Worm (Caenorhabditis elegans) whole organism, L4 larva: ENCODE measurements around the gene arx-6.
A peak's percentile ranks its signal among the peaks of the same experiment; 100 is the strongest.

Source experiments
- D1046.2 ChIP-seq: fragments of 200-800 bp; sonication (Bioruptor generic); IDR thresholded peaks from 2 replicates; pipeline ENCODE4 v1.3.6; 2022; ENCODE audit warnings: missing genetic modification characterization, missing compliant biosample characterization
- F10B5.3 ChIP-seq: sonication (generic microtip); optimal IDR thresholded peaks from 2 replicates; lab custom pipeline; 2016; ENCODE audit warnings: mild to moderate bottlenecking, missing genetic modification characterization, missing compliant biosample characterization
- F49E8.2 ChIP-seq: sonication (generic microtip); optimal IDR thresholded peaks from 2 replicates; lab custom pipeline; 2016; ENCODE audit warnings: missing compliant biosample characterization, mild to moderate bottlenecking, missing genetic modification characterization, borderline replicate concordance
- ZK337.2 ChIP-seq: fragments of 200-800 bp; sonication (Bioruptor generic); IDR thresholded peaks from 2 replicates; pipeline ENCODE4 v1.3.6; 2022; ENCODE audit warnings: missing genetic modification reagents, missing genetic modification characterization, missing compliant biosample characterization
- aha-1 ChIP-seq: fragments of 150-350 bp; peaks from one replicate; lab custom pipeline; 2014; ENCODE audit warnings: missing biosample characterization, missing genetic modification characterization
- attf-4 ChIP-seq: sonication (generic microtip); optimal IDR thresholded peaks from 3 replicates; lab custom pipeline; 2017; ENCODE audit warnings: missing biosample characterization, missing genetic modification characterization
- ceh-20 ChIP-seq: fragments of 200-800 bp; sonication (Bioruptor generic); IDR thresholded peaks from 2 replicates; pipeline ENCODE4 v1.3.6; 2022; ENCODE audit warnings: missing genetic modification reagents, missing genetic modification characterization, missing compliant biosample characterization
- ceh-62 ChIP-seq: sonication (generic microtip); optimal IDR thresholded peaks from 2 replicates; lab custom pipeline; 2017; ENCODE audit warnings: missing biosample characterization, missing genetic modification characterization
- ceh-82 ChIP-seq: sonication (generic microtip); optimal IDR thresholded peaks from 2 replicates; lab custom pipeline; 2017; ENCODE audit warnings: missing biosample characterization, missing genetic modification characterization
- ctbp-1 ChIP-seq: fragments of 200-800 bp; sonication (Bioruptor generic); IDR thresholded peaks from 2 replicates; pipeline ENCODE4 v1.3.6; 2022; ENCODE audit warnings: missing genetic modification reagents, missing genetic modification characterization, missing compliant biosample characterization
- daf-16 ChIP-seq, 3 experiments: sonication (generic microtip); optimal IDR thresholded peaks; 2 replicates each; lab custom pipeline; 2016 to 2017; ENCODE audit warnings: missing genetic modification characterization in 3 of 3, missing genetic modification reagents in 3 of 3, mild to moderate bottlenecking in 2 of 3, missing compliant biosample characterization in 2 of 3, missing biosample characterization in 1 of 3, moderate library complexity in 1 of 3
- daf-8 ChIP-seq: fragments of 200-800 bp; sonication (Bioruptor generic); IDR thresholded peaks from 2 replicates; pipeline ENCODE4 v1.3.6; 2022; ENCODE audit warnings: missing genetic modification characterization, missing compliant biosample characterization
- dmd-6 ChIP-seq: fragments of 200-800 bp; sonication (Bioruptor generic); IDR thresholded peaks from 2 replicates; pipeline ENCODE4 v1.3.6; 2022; ENCODE audit warnings: missing genetic modification reagents, missing genetic modification characterization, missing compliant biosample characterization
- dpl-1 ChIP-seq: fragments of 150-350 bp; optimal IDR thresholded peaks from 2 replicates; lab custom pipeline; 2014; ENCODE audit warnings: missing biosample characterization, missing genetic modification reagents, missing genetic modification characterization
- dve-1 ChIP-seq: sonication (generic microtip); optimal IDR thresholded peaks from 2 replicates; lab custom pipeline; 2017; ENCODE audit warnings: antibody characterized with exemption, mild to moderate bottlenecking, missing genetic modification characterization, missing compliant biosample characterization; ENCODE audit not compliant: insufficient read depth
- hlh-30 ChIP-seq: sonication (generic microtip); optimal IDR thresholded peaks from 2 replicates; lab custom pipeline; 2017; ENCODE audit warnings: antibody characterized with exemption, mild to moderate bottlenecking, missing genetic modification characterization, missing compliant biosample characterization; ENCODE audit not compliant: insufficient read depth
- lin-38 ChIP-seq: fragments of 200-800 bp; sonication (Bioruptor generic); IDR thresholded peaks from 2 replicates; pipeline ENCODE4 v1.3.6; 2022; ENCODE audit warnings: missing genetic modification reagents, missing genetic modification characterization, missing compliant biosample characterization
- lin-39 ChIP-seq: fragments of 150-350 bp; optimal IDR thresholded peaks from 2 replicates; lab custom pipeline; 2014; ENCODE audit warnings: missing biosample characterization, missing genetic modification reagents, missing genetic modification characterization
- lsy-2 ChIP-seq, 2 experiments: fragments of 150-350 bp in 1 of 2; sonication (generic microtip) in 1 of 2; optimal IDR thresholded peaks; 2 replicates each; lab custom pipeline; 2014 to 2017; ENCODE audit warnings: missing biosample characterization in 2 of 2, missing genetic modification characterization in 2 of 2
- madf-9 ChIP-seq: fragments of 200-800 bp; sonication (Bioruptor generic); conservative IDR thresholded peaks from 2 replicates; pipeline ENCODE4 v1.3.6; 2022; ENCODE audit warnings: missing genetic modification reagents, missing genetic modification characterization, missing compliant biosample characterization
- mes-2 ChIP-seq: sonication (generic microtip); optimal IDR thresholded peaks from 2 replicates; lab custom pipeline; 2016; ENCODE audit warnings: missing genotype, mild to moderate bottlenecking, missing genetic modification characterization, missing compliant biosample characterization; ENCODE audit not compliant: poor library complexity, severe bottlenecking
- mxl-3 ChIP-seq: fragments of 200-800 bp; sonication (Bioruptor generic); optimal IDR thresholded peaks from 2 replicates; lab custom pipeline; 2018; ENCODE audit warnings: mild to moderate bottlenecking, missing genetic modification characterization, missing compliant biosample characterization
- nhr-10 ChIP-seq: fragments of 150-350 bp; optimal IDR thresholded peaks from 2 replicates; lab custom pipeline; 2014; ENCODE audit warnings: missing biosample characterization, missing genetic modification characterization
- nhr-111 ChIP-seq: fragments of 200-800 bp; sonication (Bioruptor generic); optimal IDR thresholded peaks from 2 replicates; lab custom pipeline; 2018; ENCODE audit warnings: mild to moderate bottlenecking, missing genetic modification characterization, missing compliant biosample characterization
- nhr-6 ChIP-seq: fragments of 150-350 bp; optimal IDR thresholded peaks from 2 replicates; lab custom pipeline; 2014; ENCODE audit warnings: missing biosample characterization, missing genetic modification characterization
- nhr-76 ChIP-seq: fragments of 150-350 bp; optimal IDR thresholded peaks from 2 replicates; lab custom pipeline; 2014; ENCODE audit warnings: missing biosample characterization, missing genetic modification characterization
- set-16 ChIP-seq: fragments of 200-800 bp; sonication (Bioruptor generic); IDR thresholded peaks from 2 replicates; pipeline ENCODE4 v1.3.6; 2022; ENCODE audit warnings: missing genetic modification reagents, missing genetic modification characterization, missing compliant biosample characterization
- spr-1 ChIP-seq: sonication (generic microtip); optimal IDR thresholded peaks from 2 replicates; lab custom pipeline; 2016; ENCODE audit warnings: mild to moderate bottlenecking, missing genetic modification characterization, missing compliant biosample characterization
- unc-62 ChIP-seq, 3 experiments: fragments of 150-350 bp in 1 of 3; sonication (generic microtip); optimal IDR thresholded peaks in 2 of 3; peaks in 1 of 3; 1 replicate in 1 of 3; 2 replicates in 2 of 3; lab custom pipeline; 2014 to 2017; ENCODE audit warnings: missing biosample characterization in 3 of 3, missing genetic modification characterization in 3 of 3, missing genetic modification reagents in 3 of 3, missing genotype in 1 of 3
- zag-1 ChIP-seq: fragments of 150-350 bp; optimal IDR thresholded peaks from 2 replicates; lab custom pipeline; 2014; ENCODE audit warnings: missing biosample characterization, missing genetic modification characterization

Gene arx-6

ce11 chrIII:4849739-4850138, 28.7 kb upstream of the arx-6 start, which contains the start of gene nonu-1:
Gene nonu-1, minus strand, starts transcription at chrIII:4849907.
- TF ChIP-seq hlh-30 (tag; lab: Kevin White, UChicago): peak; percentile 86
- TF ChIP-seq aha-1 (tag; lab: Kevin White, UChicago): peak; percentile 64
- no peak for TF ChIP-seq lin-39 (tag; lab: Kevin White, UChicago)
- peak; percentile 11; the same call in 1 of the 2 replicates for TF ChIP-seq dmd-6 (GFP tag; lab: Robert Waterston, UW)
- TF ChIP-seq, all 104 proteins: peak for 3

- TF ChIP-seq ctbp-1 (GFP tag; lab: Robert Waterston, UW) (no peak), zag-1 (no peak), attf-4 (tag; lab: Kevin White, UChicago) (no peak), ceh-20 (no peak), ceh-62 (tag; lab: Kevin White, UChicago) (no peak), lsy-2 (tag; optimal IDR thresholded peaks at IDR 0.05; lab: Kevin White, UChicago) (peak in 1 of 2 experiments; percentile 63), mes-2 (tag; lab: Kevin White, UChicago) (peak; percentile 50), F10B5.3 (tag; lab: Kevin White, UChicago) (no peak), ZK337.2 (GFP tag; lab: Robert Waterston, UW) (no peak), dpl-1 (peak; percentile 70), nhr-10 (tag; lab: Kevin White, UChicago) (no peak), set-16 (GFP tag; lab: Robert Waterston, UW) (no peak), daf-16 (GFP tag; optimal IDR thresholded peaks at IDR 0.05; lab: Kevin White, UChicago) (no peak), daf-16 (tag; optimal IDR thresholded peaks at IDR 0.05; lab: Kevin White, UChicago) (peak; percentile 6)
- TF ChIP-seq, all 104 proteins: peak for 4
These were observed 28.3 kb upstream of the arx-6 start, which contains the start of gene F26A1.1 for ce11 chrIII:4850139-4850538. Gene F26A1.1, plus strand, starts transcription at chrIII:4850507.

- no peak for TF ChIP-seq nhr-111
- no peak for TF ChIP-seq ceh-82 (tag; lab: Kevin White, UChicago)
- no peak for TF ChIP-seq ceh-62 (tag; lab: Kevin White, UChicago)
- peak; percentile 75 for TF ChIP-seq aha-1 (tag; lab: Kevin White, UChicago)
- TF ChIP-seq mxl-3: no peak
- TF ChIP-seq, all 104 proteins: peak for 1
These were observed 26.4 kb upstream of the arx-6 start, which contains the start of gene ced-4 for ce11 chrIII:4852025-4852424. Gene ced-4, plus strand, starts transcription at chrIII:4852325.

ce11 chrIII:4854918-4855317, 23.5 kb upstream of the arx-6 start, which contains the start of gene C35D10.8:
Gene C35D10.8, plus strand, starts transcription at chrIII:4855218.
- TF ChIP-seq ctbp-1 (GFP tag; lab: Robert Waterston, UW): no peak
- TF ChIP-seq lin-38: no peak
- no peak for TF ChIP-seq ceh-82 (tag; lab: Kevin White, UChicago)
- no peak for TF ChIP-seq hlh-30 (tag; lab: Kevin White, UChicago)
- TF ChIP-seq set-16 (GFP tag; lab: Robert Waterston, UW): no peak
- TF ChIP-seq nhr-76: no peak
- no peak for TF ChIP-seq spr-1 (tag; lab: Kevin White, UChicago)
- no peak for TF ChIP-seq madf-9 (GFP tag; lab: Robert Waterston, UW)
- no peak for TF ChIP-seq daf-8 (GFP tag; lab: Robert Waterston, UW)
- no peak for TF ChIP-seq F49E8.2 (tag; lab: Kevin White, UChicago)

- TF ChIP-seq nhr-6 (tag; lab: Kevin White, UChicago) (no peak), D1046.2 (GFP tag; lab: Robert Waterston, UW) (no peak), ceh-20 (no peak), nhr-76 (no peak), lin-38 (peak; percentile 35; the same call in 1 of the 2 replicates)
These were observed 22.3 kb upstream of the arx-6 start, which contains the start of gene C35D10.7 for ce11 chrIII:4856109-4856508. Gene C35D10.7, plus strand, starts transcription at chrIII:4856193.

ce11 chrIII:4856992-4857391, 21.5 kb upstream of the arx-6 start:
- TF ChIP-seq dve-1 (tag; lab: Kevin White, UChicago) (no peak), unc-62 (GFP tag; optimal IDR thresholded peaks at IDR 0.05 in 1 of 2; lab: Kevin White, UChicago) (peak in 1 of 2 experiments; percentile 98), unc-62 (tag; optimal IDR thresholded peaks at IDR 0.05; lab: Kevin White, UChicago) (no peak)
